Worm (Caenorhabditis elegans) whole organism, L1 larva: ENCODE measurements around the gene Y46E12A.2.

Experiments used
- C16A3.4 ChIP-seq: fragments of 150-350 bp; optimal IDR thresholded peaks from 2 replicates; lab custom pipeline; 2014; ENCODE audit warnings: missing biosample characterization, missing genetic modification characterization
- C34B4.2 ChIP-seq: sonication (generic microtip); optimal IDR thresholded peaks from 2 replicates; lab custom pipeline; 2017; ENCODE audit warnings: mild to moderate bottlenecking, missing genetic modification characterization, missing compliant biosample characterization
- F16B12.6 ChIP-seq: fragments of 150-350 bp; optimal IDR thresholded peaks from 2 replicates; lab custom pipeline; 2014; ENCODE audit warnings: missing biosample characterization, missing genetic modification characterization
- Y116A8C.19 ChIP-seq: sonication (generic microtip); optimal IDR thresholded peaks from 2 replicates; lab custom pipeline; 2016; ENCODE audit warnings: missing compliant biosample characterization, missing genetic modification characterization, borderline replicate concordance
- ama-1 ChIP-seq: fragments of 150-350 bp; optimal IDR thresholded peaks from 2 replicates; lab custom pipeline; 2014
- ceh-63 ChIP-seq: fragments of 200-800 bp; sonication (Bioruptor generic); optimal IDR thresholded peaks from 2 replicates; lab custom pipeline; 2018; ENCODE audit warnings: mild to moderate bottlenecking, missing genetic modification characterization, missing compliant biosample characterization
- ceh-82 ChIP-seq, 3 experiments: fragments of 150-350 bp in 1 of 3; sonication (generic microtip) in 2 of 3; optimal IDR thresholded peaks; 2 replicates each; lab custom pipeline; 2014 to 2017; ENCODE audit warnings: missing biosample characterization in 3 of 3, missing genetic modification characterization in 3 of 3
- dsc-1 ChIP-seq: sonication (generic microtip); optimal IDR thresholded peaks from 2 replicates; lab custom pipeline; 2016; ENCODE audit warnings: mild to moderate bottlenecking, missing genetic modification characterization, missing compliant biosample characterization
- efl-1 ChIP-seq, 4 experiments: fragments of 150-350 bp; optimal IDR thresholded peaks in 3 of 4; peaks in 1 of 4; 1 replicate in 1 of 4; 2 replicates in 3 of 4; lab custom pipeline; 2014; ENCODE audit warnings: missing biosample characterization in 2 of 4, missing genetic modification characterization in 2 of 4, missing genetic modification reagents in 2 of 4
- efl-3 ChIP-seq: fragments of 200-800 bp; sonication (Bioruptor generic); optimal IDR thresholded peaks from 2 replicates; lab custom pipeline; 2018; ENCODE audit warnings: mild to moderate bottlenecking, missing genetic modification characterization, missing compliant biosample characterization
- egl-13 ChIP-seq: sonication (generic microtip); optimal IDR thresholded peaks from 2 replicates; lab custom pipeline; 2016; ENCODE audit warnings: missing genotype, missing genetic modification reagents, missing genetic modification characterization, missing compliant biosample characterization
- elt-2 ChIP-seq: sonication (generic microtip); optimal IDR thresholded peaks from 2 replicates; lab custom pipeline; 2016; ENCODE audit warnings: missing genetic modification characterization, mild to moderate bottlenecking, inconsistent platforms, missing compliant biosample characterization, missing genetic modification reagents
- ets-5 ChIP-seq: fragments of 200-800 bp; sonication (Bioruptor generic); IDR thresholded peaks from 2 replicates; pipeline ENCODE4 v1.3.6; 2022; ENCODE audit warnings: missing genetic modification characterization, missing compliant biosample characterization
- fkh-8 ChIP-seq: sonication (generic microtip); optimal IDR thresholded peaks from 2 replicates; lab custom pipeline; 2016; ENCODE audit warnings: mild to moderate bottlenecking, missing genetic modification characterization, missing compliant biosample characterization
- hlh-4 ChIP-seq: sonication (generic microtip); optimal IDR thresholded peaks from 2 replicates; lab custom pipeline; 2016; ENCODE audit warnings: mild to moderate bottlenecking, missing genetic modification characterization, missing compliant biosample characterization
- irx-1 ChIP-seq: sonication (generic microtip); optimal IDR thresholded peaks from 2 replicates; lab custom pipeline; 2016; ENCODE audit warnings: missing genetic modification characterization, missing compliant biosample characterization
- lin-15B ChIP-seq: fragments of 150-350 bp; sonication (generic microtip); optimal IDR thresholded peaks from 3 replicates; lab custom pipeline; 2014; ENCODE audit warnings: missing biosample characterization, missing genetic modification characterization
- lsy-2 ChIP-seq, 2 experiments: fragments of 150-350 bp; optimal IDR thresholded peaks; 2 replicates each; lab custom pipeline; 2014; ENCODE audit warnings: missing biosample characterization in 2 of 2, missing genetic modification characterization in 2 of 2
- mdl-1 ChIP-seq, 2 experiments: fragments of 150-350 bp; optimal IDR thresholded peaks; 2 replicates each; lab custom pipeline; 2014 to 2017; ENCODE audit warnings: missing biosample characterization in 2 of 2, missing genetic modification characterization in 2 of 2, inconsistent platforms in 1 of 2
- nhr-71 ChIP-seq: sonication (generic microtip); optimal IDR thresholded peaks from 2 replicates; lab custom pipeline; 2016; ENCODE audit warnings: mild to moderate bottlenecking, missing genetic modification characterization, moderate library complexity, missing compliant biosample characterization
- nhr-76 ChIP-seq: sonication (generic microtip); optimal IDR thresholded peaks from 2 replicates; lab custom pipeline; 2017; ENCODE audit warnings: missing biosample characterization, missing genetic modification characterization
- nhr-77 ChIP-seq: fragments of 150-350 bp; optimal IDR thresholded peaks from 2 replicates; lab custom pipeline; 2014; ENCODE audit warnings: missing biosample characterization, missing genetic modification characterization
- nhr-84 ChIP-seq: sonication (generic microtip); optimal IDR thresholded peaks from 2 replicates; lab custom pipeline; 2017; ENCODE audit warnings: missing biosample characterization, missing genetic modification characterization
- pax-3 ChIP-seq: fragments of 200-800 bp; sonication (Bioruptor generic); optimal IDR thresholded peaks from 2 replicates; lab custom pipeline; 2018; ENCODE audit warnings: mild to moderate bottlenecking, missing genetic modification characterization, moderate library complexity, missing compliant biosample characterization
- pqm-1 ChIP-seq: sonication (generic microtip); optimal IDR thresholded peaks from 3 replicates; lab custom pipeline; 2017; ENCODE audit warnings: missing biosample characterization, missing genetic modification characterization
- rnt-1 ChIP-seq: sonication (generic microtip); optimal IDR thresholded peaks from 2 replicates; lab custom pipeline; 2016; ENCODE audit warnings: mild to moderate bottlenecking, missing genetic modification characterization, moderate library complexity, missing compliant biosample characterization
- skn-1 ChIP-seq: fragments of 150-350 bp; optimal IDR thresholded peaks from 2 replicates; lab custom pipeline; 2014; ENCODE audit warnings: missing biosample characterization, missing genetic modification characterization
- snpc-4 ChIP-seq: fragments of 150-350 bp; optimal IDR thresholded peaks from 2 replicates; lab custom pipeline; 2014; ENCODE audit warnings: missing biosample characterization, missing genetic modification characterization
- unc-130 ChIP-seq: fragments of 150-350 bp; optimal IDR thresholded peaks from 2 replicates; lab custom pipeline; 2017; ENCODE audit warnings: missing biosample characterization, missing genetic modification characterization, inconsistent platforms
- unc-30 ChIP-seq: sonication (generic microtip); optimal IDR thresholded peaks from 2 replicates; lab custom pipeline; 2017; ENCODE audit warnings: missing biosample characterization, missing genetic modification characterization
- zag-1 ChIP-seq: fragments of 150-350 bp; optimal IDR thresholded peaks from 2 replicates; lab custom pipeline; 2014; ENCODE audit warnings: missing biosample characterization, missing genetic modification characterization
- zip-4 ChIP-seq: fragments of 200-800 bp; sonication (Bioruptor generic); optimal IDR thresholded peaks from 2 replicates; lab custom pipeline; 2018; ENCODE audit warnings: mild to moderate bottlenecking, missing genetic modification characterization, moderate library complexity, missing compliant biosample characterization

Y46E12A.2 gene

DNA sequence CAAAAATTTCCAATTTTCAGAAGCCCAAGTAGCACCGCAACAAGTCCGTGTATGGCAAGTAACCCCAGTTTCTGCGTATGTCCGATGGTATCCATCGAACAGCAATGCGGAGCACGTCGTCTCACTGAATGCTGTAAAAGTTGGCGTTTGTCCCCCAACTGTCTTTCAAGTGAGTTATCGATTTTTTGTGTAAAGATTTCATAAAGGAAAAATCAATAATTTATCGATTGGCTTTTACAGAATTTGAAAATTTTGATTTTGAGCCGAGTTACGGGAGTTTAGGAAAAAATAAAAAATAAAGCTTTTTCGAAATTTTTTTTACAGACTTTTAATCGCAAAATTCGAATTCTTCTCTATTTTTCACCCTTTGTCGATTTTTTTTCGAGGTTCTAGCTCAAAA is 35.4 kb downstream of the Y46E12A.2 start:
- TF ChIP-seq unc-30 (tag; lab: Kevin White, UChicago) (no peak), pax-3 (tag; lab: Kevin White, UChicago) (no peak), ceh-82 (tag; optimal IDR thresholded peaks at IDR 0.05; lab: Kevin White, UChicago) (no peak), F16B12.6 (tag; lab: Kevin White, UChicago) (no peak), dsc-1 (tag; lab: Kevin White, UChicago) (no peak), snpc-4 (tag; lab: Kevin White, UChicago) (no peak), ceh-63 (GFP tag; lab: Kevin White, UChicago) (no peak), ama-1 (lab: Kevin White, UChicago) (no peak), nhr-76 (no peak), zip-4 (GFP tag; lab: Kevin White, UChicago) (no peak), zag-1 (tag; lab: Kevin White, UChicago) (no peak), lsy-2 (tag; optimal IDR thresholded peaks at IDR 0.05; lab: Kevin White, UChicago) (no peak), efl-3 (GFP tag; lab: Kevin White, UChicago) (no peak), rnt-1 (tag; lab: Kevin White, UChicago) (no peak), lin-15B (no peak)

DNA sequence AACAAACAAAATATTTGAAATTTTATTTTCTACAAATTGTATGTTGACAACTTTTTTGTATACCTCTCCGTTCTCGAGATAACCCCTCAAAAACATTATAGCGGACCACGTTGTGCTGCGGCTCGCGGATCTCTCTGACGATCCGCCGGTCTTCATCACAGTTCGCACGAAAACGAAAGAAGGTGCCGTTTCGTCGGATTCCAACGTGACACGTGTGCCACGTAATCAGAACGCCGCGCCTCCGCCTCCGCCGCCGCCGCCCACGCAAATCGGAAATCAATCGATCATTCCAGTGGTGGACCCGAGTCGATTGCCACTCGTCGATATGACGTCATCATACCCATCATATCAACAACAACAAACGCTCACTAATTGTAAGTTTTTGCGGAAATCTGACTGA is 40.7 kb downstream of the Y46E12A.2 start:
- TF ChIP-seq Y116A8C.19 (tag; lab: Kevin White, UChicago) (no peak), egl-13 (no peak), hlh-4 (tag; lab: Kevin White, UChicago) (no peak), fkh-8 (no peak), nhr-77 (tag; lab: Kevin White, UChicago) (no peak), ets-5 (GFP tag; lab: Robert Waterston, UW) (0 out of 2 replicates have a peak, but pooled peaks have one; percentile 46)

DNA sequence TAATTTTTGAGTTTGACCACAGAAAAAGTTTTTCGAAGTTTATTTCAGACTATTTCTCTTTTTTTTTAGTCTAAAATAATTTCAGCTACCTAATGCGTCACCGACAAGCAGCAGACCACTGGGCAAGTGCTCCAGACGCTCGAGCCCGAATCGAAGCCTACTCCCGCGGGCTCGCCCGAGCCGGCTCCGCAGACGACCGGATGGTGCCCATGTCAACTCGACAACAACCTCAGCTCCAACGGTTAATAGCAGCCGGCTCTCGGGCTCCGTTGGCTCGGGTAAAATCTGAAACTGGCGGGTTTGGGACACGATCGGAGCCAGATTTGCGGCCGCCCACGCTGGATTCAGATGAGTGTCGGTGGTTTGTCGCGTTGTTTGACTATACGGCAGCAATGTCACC is 44.3 kb downstream of the Y46E12A.2 start:
- TF ChIP-seq elt-2, result no peak
- no peak for TF ChIP-seq C34B4.2 (tag; lab: Kevin White, UChicago)
- TF ChIP-seq efl-3 (GFP tag; lab: Kevin White, UChicago), result no peak
- TF ChIP-seq efl-1 (optimal IDR thresholded peaks at IDR 0.05; lab: Kevin White, UChicago), result no peak
- TF ChIP-seq efl-1 (GFP tag; optimal IDR thresholded peaks at IDR 0.05 in 1 of 2; lab: Kevin White, UChicago), result peak in 1 of 2 experiments; percentile 47

DNA sequence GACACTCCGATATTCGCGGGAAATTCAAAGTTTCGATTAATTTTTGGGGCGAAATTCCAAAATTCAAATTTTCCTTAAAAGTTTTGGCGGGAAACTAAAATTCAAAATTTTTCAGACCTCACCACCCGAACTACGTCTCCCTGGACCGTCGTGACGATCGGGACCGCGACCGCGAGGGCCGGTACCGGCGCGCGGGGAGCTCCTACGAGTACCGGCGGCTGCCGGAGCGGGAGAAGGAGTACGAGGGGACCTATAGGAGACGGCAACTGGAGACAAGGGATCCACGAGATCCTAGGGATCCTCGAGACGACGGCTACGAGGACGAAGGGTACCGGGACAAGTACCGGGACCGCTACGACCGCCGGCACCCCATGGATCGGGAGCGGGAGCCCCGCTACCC is 45.7 kb downstream of the Y46E12A.2 start:
- no peak for TF ChIP-seq Y116A8C.19 (tag; lab: Kevin White, UChicago)
- TF ChIP-seq skn-1 (tag; lab: Kevin White, UChicago), result no peak
- no peak for TF ChIP-seq unc-130 (tag; lab: Kevin White, UChicago)
- no peak for TF ChIP-seq mdl-1 (tag; optimal IDR thresholded peaks at IDR 0.05; lab: Kevin White, UChicago)
- no peak for TF ChIP-seq C16A3.4 (tag; lab: Kevin White, UChicago)

DNA sequence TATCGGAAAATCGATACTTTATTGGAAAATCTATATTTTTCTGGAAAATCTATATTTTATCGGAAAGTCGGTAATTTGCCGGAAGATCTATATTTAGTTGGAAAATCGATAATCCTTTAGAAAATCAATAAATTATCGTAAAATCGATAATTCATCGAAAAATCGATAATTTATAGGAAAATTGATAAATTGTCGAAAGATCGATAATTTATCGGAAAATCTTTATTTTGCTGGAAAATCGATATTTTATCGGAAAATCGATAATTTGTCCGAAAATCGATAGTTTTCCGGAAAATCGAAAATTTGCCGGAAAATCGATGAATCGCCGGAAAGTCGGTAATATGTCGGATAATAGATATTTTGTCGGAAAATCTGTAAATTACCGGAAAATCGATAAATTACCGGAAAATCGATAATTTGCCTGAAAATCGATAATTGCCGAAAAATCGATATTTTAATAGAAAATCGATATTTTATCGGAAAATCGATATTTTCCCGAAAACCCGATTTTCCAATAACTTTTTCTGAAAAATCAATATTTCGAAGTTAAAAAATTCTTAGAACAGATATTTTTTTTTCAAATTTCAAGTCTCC is 46.8 kb downstream of the Y46E12A.2 start:
- TF ChIP-seq F16B12.6 (tag; lab: Kevin White, UChicago) (no peak), efl-1 (optimal IDR thresholded peaks at IDR 0.05; lab: Kevin White, UChicago) (no peak), efl-1 (GFP tag; optimal IDR thresholded peaks at IDR 0.05 in 1 of 2; lab: Kevin White, UChicago) (no peak), irx-1 (tag; lab: Kevin White, UChicago) (no peak), ceh-82 (tag; optimal IDR thresholded peaks at IDR 0.05; lab: Kevin White, UChicago) (no peak), nhr-71 (tag; lab: Kevin White, UChicago) (no peak), pqm-1 (tag; lab: Kevin White, UChicago) (no peak), nhr-76 (no peak), ceh-63 (GFP tag; lab: Kevin White, UChicago) (no peak), nhr-84 (no peak)
